Fruit fly (Drosophila melanogaster) whole organism, embryonic: ENCODE results near the gene EMC10.

Source experiments
- Asciz ChIP-seq: fragments of 200-800 bp; sonication (Bioruptor generic); optimal IDR thresholded peaks from 2 replicates; lab custom pipeline; 2017; ENCODE audit warnings: missing biosample characterization, mild to moderate bottlenecking, missing genetic modification characterization, missing genetic modification reagents
- Atf6 ChIP-seq: fragments of 200-800 bp; sonication (Bioruptor generic); IDR thresholded peaks from 2 replicates; pipeline ENCODE4 v1.3.6; 2022; ENCODE audit warnings: missing biosample characterization, missing genetic modification characterization
- CG10431 ChIP-seq: fragments of 200-800 bp; sonication (Bioruptor generic); optimal IDR thresholded peaks from 3 replicates; lab custom pipeline; 2018; ENCODE audit warnings: missing biosample characterization, mild to moderate bottlenecking, missing genetic modification characterization
- CG11456 ChIP-seq: fragments of 200-800 bp; sonication (Bioruptor generic); IDR thresholded peaks from 3 replicates; pipeline ENCODE4 v1.3.6; 2022; ENCODE audit warnings: missing biosample characterization, missing genetic modification characterization
- CG11695 ChIP-seq: fragments of 200-800 bp; sonication (Bioruptor generic); IDR thresholded peaks from 3 replicates; pipeline ENCODE4 v1.3.6; 2022; ENCODE audit warnings: missing biosample characterization, missing genetic modification characterization
- CG12071 ChIP-seq: fragments of 200-800 bp; sonication (Bioruptor generic); optimal IDR thresholded peaks from 3 replicates; lab custom pipeline; 2018; ENCODE audit warnings: missing biosample characterization, mild to moderate bottlenecking, missing genetic modification characterization
- CG12391 ChIP-seq: fragments of 200-800 bp; sonication (Bioruptor generic); optimal IDR thresholded peaks from 3 replicates; lab custom pipeline; 2018; ENCODE audit warnings: missing biosample characterization, mild to moderate bottlenecking, missing genetic modification characterization, moderate library complexity
- CG14014 ChIP-seq: fragments of 200-800 bp; sonication (Bioruptor generic); IDR thresholded peaks from 2 replicates; pipeline ENCODE4 v1.3.6; 2022; ENCODE audit warnings: missing biosample characterization, missing genetic modification characterization
- CG14860 ChIP-seq: fragments of 200-800 bp; sonication (Bioruptor generic); IDR thresholded peaks from 3 replicates; pipeline ENCODE4 v1.3.6; 2022; ENCODE audit warnings: missing biosample characterization, missing genetic modification characterization; ENCODE audit not compliant: partially characterized antibody
- CG17912 ChIP-seq: fragments of 200-800 bp; sonication (Bioruptor generic); optimal IDR thresholded peaks from 2 replicates; lab custom pipeline; 2018; ENCODE audit warnings: missing biosample characterization, mild to moderate bottlenecking, missing genetic modification characterization
- CG1792 ChIP-seq: fragments of 200-800 bp; sonication (Bioruptor generic); optimal IDR thresholded peaks from 2 replicates; lab custom pipeline; 2016; ENCODE audit warnings: missing biosample characterization, missing genetic modification characterization
- CG30431 ChIP-seq: fragments of 200-800 bp; sonication (Bioruptor generic); optimal IDR thresholded peaks from 2 replicates; lab custom pipeline; 2017; ENCODE audit warnings: missing biosample characterization, missing genetic modification characterization
- CG31365 ChIP-seq: fragments of 200-800 bp; sonication (Bioruptor generic); optimal IDR thresholded peaks from 2 replicates; lab custom pipeline; 2018; ENCODE audit warnings: missing biosample characterization, mild to moderate bottlenecking, missing genetic modification characterization
- CG32767 ChIP-seq: fragments of 200-800 bp; sonication (Bioruptor generic); IDR thresholded peaks from 2 replicates; pipeline ENCODE4 v1.3.6; 2022; ENCODE audit warnings: missing biosample characterization, missing genetic modification characterization
- CG3281 ChIP-seq: fragments of 200-800 bp; sonication (Bioruptor generic); optimal IDR thresholded peaks from 3 replicates; lab custom pipeline; 2017; ENCODE audit warnings: missing biosample characterization, mild to moderate bottlenecking, missing genetic modification characterization
- CG7372 ChIP-seq: fragments of 200-800 bp; sonication (Bioruptor generic); IDR thresholded peaks from 2 replicates; pipeline ENCODE4 v1.3.6; 2022; ENCODE audit warnings: missing biosample characterization, missing genetic modification characterization
- CG7963 ChIP-seq: fragments of 200-800 bp; sonication (Bioruptor generic); IDR thresholded peaks from 3 replicates; pipeline ENCODE4 v1.3.6; 2022; ENCODE audit warnings: missing biosample characterization, missing genetic modification characterization; ENCODE audit not compliant: partially characterized antibody
- CG8089 ChIP-seq: fragments of 200-800 bp; sonication (Bioruptor generic); optimal IDR thresholded peaks from 3 replicates; lab custom pipeline; 2016; ENCODE audit warnings: missing biosample characterization, missing genetic modification characterization
- CG9797 ChIP-seq: fragments of 200-800 bp; sonication (Bioruptor generic); optimal IDR thresholded peaks from 3 replicates; lab custom pipeline; 2018; ENCODE audit warnings: missing biosample characterization, mild to moderate bottlenecking, missing genetic modification characterization
- CG9932 ChIP-seq: fragments of 200-800 bp; sonication (Bioruptor generic); IDR thresholded peaks from 2 replicates; pipeline ENCODE4 v1.3.6; 2022; ENCODE audit warnings: missing biosample characterization, missing genetic modification characterization
- D ChIP-seq, 2 experiments: fragments of 200-800 bp in 1 of 2; fragments of >200 bp in 1 of 2; sonication (Bioruptor generic) in 1 of 2; optimal IDR thresholded peaks; 2 replicates in 1 of 2; 3 replicates in 1 of 2; lab custom pipeline; 2017; ENCODE audit warnings: mild to moderate bottlenecking in 1 of 2, missing biosample characterization in 1 of 2, missing genetic modification characterization in 1 of 2, missing genetic modification reagents in 1 of 2
- Dll ChIP-seq: fragments of 200-800 bp; sonication (Bioruptor generic); IDR thresholded peaks from 4 replicates; pipeline ENCODE4 v1.3.6; 2022; ENCODE audit warnings: missing biosample characterization, missing genetic modification characterization; ENCODE audit not compliant: partially characterized antibody
- E2f2 ChIP-seq: fragments of 200-800 bp; sonication (Bioruptor generic); IDR thresholded peaks from 2 replicates; pipeline ENCODE4 v1.3.6; 2022; ENCODE audit warnings: missing biosample characterization, missing genetic modification characterization
- HLH4C ChIP-seq: fragments of 200-800 bp; sonication (Bioruptor generic); IDR thresholded peaks from 3 replicates; pipeline ENCODE4 v1.3.6; 2022; ENCODE audit warnings: missing biosample characterization, missing genetic modification characterization; ENCODE audit not compliant: partially characterized antibody
- Jarid2 ChIP-seq: fragments of 200-800 bp; sonication (Bioruptor generic); optimal IDR thresholded peaks from 3 replicates; lab custom pipeline; 2017; ENCODE audit warnings: mild to moderate bottlenecking, missing biosample characterization, missing genetic modification reagents, missing genetic modification characterization
- Lhr ChIP-seq: fragments of 200-800 bp; sonication (Bioruptor generic); optimal IDR thresholded peaks from 3 replicates; lab custom pipeline; 2017; ENCODE audit warnings: mild to moderate bottlenecking, missing biosample characterization, missing genetic modification reagents, missing genetic modification characterization
- NFAT ChIP-seq: fragments of 200-800 bp; sonication (Bioruptor generic); IDR thresholded peaks from 2 replicates; pipeline ENCODE4 v1.3.6; 2022; ENCODE audit warnings: missing biosample characterization, missing genetic modification characterization
- Neu2 ChIP-seq: fragments of 200-800 bp; sonication (Bioruptor generic); optimal IDR thresholded peaks from 3 replicates; lab custom pipeline; 2016; ENCODE audit warnings: missing biosample characterization, missing genetic modification characterization, borderline replicate concordance
- Optix ChIP-seq: fragments of 200-800 bp; sonication (Bioruptor generic); IDR thresholded peaks from 3 replicates; pipeline ENCODE4 v1.3.6; 2022; ENCODE audit warnings: missing biosample characterization, missing genetic modification characterization
- Tbp ChIP-seq: fragments of >200 bp; optimal IDR thresholded peaks from 2 replicates; lab custom pipeline; 2018; ENCODE audit warnings: missing biosample characterization, missing genetic modification characterization
- Usf ChIP-seq: fragments of 200-800 bp; sonication (Bioruptor generic); optimal IDR thresholded peaks from 2 replicates; lab custom pipeline; 2017; ENCODE audit warnings: missing genotype, missing biosample characterization, missing genetic modification characterization
- Vsx1 ChIP-seq: fragments of 200-800 bp; sonication (Bioruptor generic); optimal IDR thresholded peaks from 2 replicates; lab custom pipeline; 2017; ENCODE audit warnings: missing biosample characterization, mild to moderate bottlenecking, missing genetic modification characterization, missing genetic modification reagents
- abd-A ChIP-seq: fragments of 200-800 bp; sonication (Bioruptor generic); optimal IDR thresholded peaks from 3 replicates; lab custom pipeline; 2019; ENCODE audit warnings: missing biosample characterization, mild to moderate bottlenecking, missing genetic modification characterization, moderate library complexity
- ash1 ChIP-seq: fragments of 200-800 bp; sonication (Bioruptor generic); optimal IDR thresholded peaks from 2 replicates; lab custom pipeline; 2018; ENCODE audit warnings: missing biosample characterization, mild to moderate bottlenecking, missing genetic modification characterization
- corto ChIP-seq: fragments of 200-800 bp; sonication (Bioruptor generic); optimal IDR thresholded peaks from 2 replicates; lab custom pipeline; 2016; ENCODE audit warnings: missing biosample characterization, mild to moderate bottlenecking, missing genetic modification characterization, moderate library complexity
- dpn ChIP-seq, 2 experiments: fragments of 200-800 bp; sonication (Bioruptor generic); optimal IDR thresholded peaks; 3 replicates each; lab custom pipeline; 2016; ENCODE audit warnings: missing biosample characterization in 2 of 2, missing genetic modification characterization in 2 of 2
- fd3F ChIP-seq: fragments of 200-800 bp; sonication (Bioruptor generic); optimal IDR thresholded peaks from 2 replicates; lab custom pipeline; 2018; ENCODE audit warnings: missing biosample characterization, mild to moderate bottlenecking, missing genetic modification characterization, moderate library complexity
- fu2 ChIP-seq: fragments of 200-800 bp; sonication (Bioruptor generic); optimal IDR thresholded peaks from 2 replicates; lab custom pipeline; 2016; ENCODE audit warnings: missing biosample characterization, missing genetic modification characterization
- gfzf ChIP-seq: fragments of 200-800 bp; sonication (Bioruptor generic); optimal IDR thresholded peaks from 2 replicates; lab custom pipeline; 2016; ENCODE audit warnings: missing biosample characterization, mild to moderate bottlenecking, missing genetic modification characterization, moderate library complexity
- grn ChIP-seq: fragments of 200-800 bp; sonication (Bioruptor generic); optimal IDR thresholded peaks from 3 replicates; lab custom pipeline; 2017; ENCODE audit warnings: missing biosample characterization, missing genetic modification characterization
- nau ChIP-seq: fragments of 200-800 bp; sonication (Bioruptor generic); optimal IDR thresholded peaks from 3 replicates; lab custom pipeline; 2017; ENCODE audit warnings: missing biosample characterization, mild to moderate bottlenecking, missing genetic modification characterization, missing genetic modification reagents
- onecut ChIP-seq: fragments of 200-800 bp; sonication (Bioruptor generic); IDR thresholded peaks from 2 replicates; pipeline ENCODE4 v1.3.6; 2022; ENCODE audit warnings: missing biosample characterization, missing genetic modification characterization
- p53 ChIP-seq: fragments of 200-800 bp; sonication (Bioruptor generic); optimal IDR thresholded peaks from 2 replicates; lab custom pipeline; 2016; ENCODE audit warnings: missing biosample characterization, missing genetic modification characterization
- repo ChIP-seq: fragments of 200-800 bp; sonication (Bioruptor generic); optimal IDR thresholded peaks from 2 replicates; lab custom pipeline; 2016; ENCODE audit warnings: missing biosample characterization, missing genetic modification characterization
- scrt ChIP-seq: fragments of 200-800 bp; sonication (Bioruptor generic); optimal IDR thresholded peaks from 2 replicates; lab custom pipeline; 2018; ENCODE audit warnings: missing biosample characterization, mild to moderate bottlenecking, missing genetic modification characterization, moderate library complexity
- sima ChIP-seq: fragments of 200-800 bp; sonication (Bioruptor generic); optimal IDR thresholded peaks from 2 replicates; lab custom pipeline; 2016; ENCODE audit warnings: missing biosample characterization, missing genetic modification characterization
- sna ChIP-seq: fragments of 200-800 bp; sonication (Bioruptor generic); IDR thresholded peaks from 2 replicates; pipeline ENCODE4 v1.3.6; 2022; ENCODE audit warnings: missing biosample characterization, missing genetic modification characterization; ENCODE audit not compliant: partially characterized antibody
- sug ChIP-seq: fragments of 200-800 bp; optimal IDR thresholded peaks from 2 replicates; lab custom pipeline; 2019; ENCODE audit warnings: missing biosample characterization, mild to moderate bottlenecking, missing genetic modification characterization, moderate library complexity
- vfl ChIP-seq: fragments of 200-800 bp; sonication (Bioruptor generic); optimal IDR thresholded peaks from 2 replicates; lab custom pipeline; 2016; ENCODE audit warnings: missing biosample characterization, missing genetic modification characterization
- zen2 ChIP-seq: fragments of 200-800 bp; sonication (Bioruptor generic); IDR thresholded peaks from 3 replicates; pipeline ENCODE4 v1.3.6; 2022; ENCODE audit warnings: missing biosample characterization, missing genetic modification characterization; ENCODE audit not compliant: partially characterized antibody

The EMC10 gene

DNA sequence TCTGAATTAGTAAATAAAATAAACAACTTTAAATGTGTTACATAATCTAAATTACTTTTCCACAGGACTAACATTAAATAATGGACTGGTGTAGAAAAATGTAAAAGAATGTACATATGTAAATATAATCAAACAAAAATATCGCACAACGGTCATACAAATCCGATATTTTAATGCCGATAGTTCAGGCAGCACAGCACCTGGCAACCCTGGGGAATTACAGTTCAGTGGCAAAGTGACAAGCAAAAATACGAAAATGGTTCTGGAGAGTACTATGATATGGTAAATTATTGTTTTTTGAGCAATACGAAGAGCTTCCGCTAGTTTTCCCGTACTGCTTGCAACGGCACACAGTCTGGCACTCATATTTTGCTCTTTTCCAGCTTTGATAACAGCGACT, 37.1 kb upstream of the EMC10 start, which contains the start of gene Rpn10 (continued):
- TF ChIP-seq CG9797 (peak; percentile 93), sug (tag; lab: Kevin White, UChicago) (peak; percentile 57), onecut (GFP tag; lab: Robert Waterston, UW) (no peak), NFAT (no peak), CG3281 (GFP tag; lab: Kevin White, UChicago) (no peak), CG14014 (GFP tag; lab: Robert Waterston, UW) (peak; percentile 49; the same call in 1 of the 2 replicates), E2f2 (GFP tag; lab: Robert Waterston, UW) (peak; percentile 58), ash1 (no peak), Jarid2 (GFP tag; lab: Kevin White, UChicago) (no peak), corto (GFP tag; lab: Kevin White, UChicago) (no peak), CG14860 (GFP tag; lab: Robert Waterston, UW) (peak; percentile 97), CG7963 (peak; percentile 93), fd3F (GFP tag; lab: Kevin White, UChicago) (no peak), abd-A (tag; lab: Kevin White, UChicago) (no peak), Dll (GFP tag; lab: Robert Waterston, UW) (peak; percentile 95), CG12071 (GFP tag; lab: Kevin White, UChicago) (no peak), CG32767 (GFP tag; lab: Robert Waterston, UW) (no peak), Atf6 (no peak), gfzf (GFP tag; lab: Kevin White, UChicago) (peak; percentile 71), Vsx1 (GFP tag; lab: Kevin White, UChicago) (no peak), CG7372 (no peak), p53 (GFP tag; lab: Kevin White, UChicago) (peak; percentile 31), CG11695 (GFP tag; lab: Robert Waterston, UW) (no peak), Usf (GFP tag; lab: Kevin White, UChicago) (no peak), CG8089 (no peak), Tbp (no peak), zen2 (GFP tag; lab: Robert Waterston, UW) (peak; percentile 96), Lhr (GFP tag; lab: Kevin White, UChicago) (peak; percentile 73), Asciz (GFP tag; lab: Kevin White, UChicago) (no peak), CG30431 (GFP tag; lab: Kevin White, UChicago) (no peak), fu2 (GFP tag; lab: Kevin White, UChicago) (no peak), vfl (GFP tag; lab: Kevin White, UChicago) (no peak), nau (GFP tag; lab: Kevin White, UChicago) (no peak), CG9932 (GFP tag; lab: Robert Waterston, UW) (no peak), CG31365 (tag; lab: Kevin White, UChicago) (no peak), scrt (GFP tag; lab: Kevin White, UChicago) (no peak), HLH4C (GFP tag; lab: Robert Waterston, UW) (peak; percentile 95), CG1792 (no peak), CG10431 (GFP tag; lab: Kevin White, UChicago) (no peak), grn (no peak), dpn (GFP tag; optimal IDR thresholded peaks at IDR 0.05; lab: Kevin White, UChicago) (peak in 1 of 2 experiments; percentile 28), CG12391 (tag; lab: Kevin White, UChicago) (peak; percentile 57), D (optimal IDR thresholded peaks at IDR 0.05; lab: Kevin White, UChicago) (no peak), D (GFP tag; optimal IDR thresholded peaks at IDR 0.05; lab: Kevin White, UChicago) (no peak), repo (GFP tag; lab: Kevin White, UChicago) (peak; percentile 28), Neu2 (GFP tag; lab: Kevin White, UChicago) (no peak), Optix (no peak), CG17912 (GFP tag; lab: Kevin White, UChicago) (no peak), CG11456 (no peak), sima (GFP tag; lab: Kevin White, UChicago) (no peak), sna (GFP tag; lab: Robert Waterston, UW) (peak; percentile 94)
